Fruit fly (Drosophila melanogaster): ENCODE data around the gene Mur18B.

The Mur18B gene

dm6 chrX:19164726-19165125 lies 48.3 kb upstream of the Mur18B start (continued):
- TF ChIP-seq CG7786 (GFP tag; optimal IDR thresholded peaks at IDR 0.05) (peak; percentile 33), CG15269 (tag; optimal IDR thresholded peaks at IDR 0.05) (peak; percentile 45), Bdp1 (GFP tag; optimal IDR thresholded peaks at IDR 0.05) (no peak), Oli (tag; optimal IDR thresholded peaks at IDR 0.05) (peak; percentile 23), ATbp (GFP tag; optimal IDR thresholded peaks at IDR 0.05) (peak; percentile 28), Ada2b (GFP tag; IDR thresholded peaks at IDR 0.05) (0 out of 2 replicates have a peak, but pooled peaks have one; percentile 15), CG11093 (GFP tag; IDR thresholded peaks at IDR 0.05) (0 out of 3 replicates have a peak, but pooled peaks have one; percentile 19), CG3995 (GFP tag; optimal IDR thresholded peaks at IDR 0.05) (peak; percentile 12), Sox102F (GFP tag; optimal IDR thresholded peaks at IDR 0.05) (peak; percentile 58), CG32767 (GFP tag; IDR thresholded peaks at IDR 0.05) (no peak), HLH3B (GFP tag; IDR thresholded peaks at IDR 0.05) (peak; percentile 19; the same call in 1 of the 2 replicates), phol (tag; optimal IDR thresholded peaks at IDR 0.05) (peak; percentile 26), az2 (GFP tag; optimal IDR thresholded peaks at IDR 0.05) (peak; percentile 0), CoRest (tag; optimal IDR thresholded peaks at IDR 0.05) (peak; percentile 38), CG2678 (tag; optimal IDR thresholded peaks at IDR 0.05) (peak; percentile 41), Myb (GFP tag; optimal IDR thresholded peaks at IDR 0.05) (peak; percentile 14), Trl (optimal IDR thresholded peaks at IDR 0.05) (no peak), Trl (GFP tag; optimal IDR thresholded peaks at IDR 0.05) (peak; percentile 17), her (GFP tag; optimal IDR thresholded peaks at IDR 0.05) (peak; percentile 9), CG12659 (GFP tag; optimal IDR thresholded peaks at IDR 0.05) (peak; percentile 25), chn (GFP tag; optimal IDR thresholded peaks at IDR 0.05) (no peak), Chrac-16 (GFP tag; optimal IDR thresholded peaks at IDR 0.05) (peak; percentile 50), D19B (GFP tag; optimal IDR thresholded peaks at IDR 0.05) (peak; percentile 9), CG15479 (GFP tag; optimal IDR thresholded peaks at IDR 0.05) (no peak), dysf (GFP tag; IDR thresholded peaks at IDR 0.05) (peak; percentile 34; the same call in 2 of the 3 replicates), jumu (GFP tag; optimal IDR thresholded peaks at IDR 0.05) (peak; percentile 7), CG7963 (GFP tag; IDR thresholded peaks at IDR 0.05; ENCODE audit: partially characterized antibody) (no peak), CG17385 (GFP tag; optimal IDR thresholded peaks at IDR 0.05) (peak; percentile 1), sd (tag; optimal IDR thresholded peaks at IDR 0.05) (no peak), sens (GFP tag) (peak; percentile 75), CG7839 (tag; optimal IDR thresholded peaks at IDR 0.05) (peak; percentile 29), eve (GFP tag; optimal IDR thresholded peaks at IDR 0.05) (peak in 1 of 2 experiments; percentile 89), Xrp1 (GFP tag; IDR thresholded peaks at IDR 0.05) (0 out of 2 replicates have a peak, but pooled peaks have one; percentile 10), Meics (GFP tag; optimal IDR thresholded peaks at IDR 0.05) (peak; percentile 21), CG10209 (GFP tag; optimal IDR thresholded peaks at IDR 0.05) (no peak), Antp (GFP tag; optimal IDR thresholded peaks at IDR 0.05) (peak; percentile 25), CG7556 (GFP tag; optimal IDR thresholded peaks at IDR 0.05) (peak; percentile 18), CHES-1-like (GFP tag; optimal IDR thresholded peaks at IDR 0.05) (peak; percentile 6), bsh (GFP tag; optimal IDR thresholded peaks at IDR 0.05) (peak in 1 of 2 experiments; percentile 25), CG30403 (GFP tag; optimal IDR thresholded peaks at IDR 0.05) (peak; percentile 57), CG10366 (GFP tag; IDR thresholded peaks at IDR 0.05) (peak; percentile 7; the same call in 1 of the 2 replicates), Ptx1 (GFP tag; IDR thresholded peaks at IDR 0.05) (0 out of 2 replicates have a peak, but pooled peaks have one; percentile 30), lilli (GFP tag; optimal IDR thresholded peaks at IDR 0.05) (peak; percentile 19), CG13894 (tag; optimal IDR thresholded peaks at IDR 0.05) (no peak), tio (GFP tag; optimal IDR thresholded peaks at IDR 0.05) (peak; percentile 37), ind (GFP tag; optimal IDR thresholded peaks at IDR 0.05) (peak; percentile 31), lab (GFP tag; optimal IDR thresholded peaks at IDR 0.05) (peak; percentile 30), Dip3 (GFP tag; optimal IDR thresholded peaks at IDR 0.05) (peak; percentile 3), CG12236 (GFP tag; optimal IDR thresholded peaks at IDR 0.05) (peak; percentile 21), gem (tag; optimal IDR thresholded peaks at IDR 0.05) (peak; percentile 53), crc (GFP tag; optimal IDR thresholded peaks at IDR 0.05) (peak; percentile 15)
